Worm (Caenorhabditis elegans) whole organism, early embryonic: ENCODE measurements around the gene cpb-2.

ENCODE experiments used
- B0310.2 ChIP-seq: sonication (generic microtip); optimal IDR thresholded peaks from 2 replicates; lab custom pipeline; 2016; ENCODE audit warnings: mild to moderate bottlenecking, missing genetic modification characterization, missing compliant biosample characterization
- F13C5.2 ChIP-seq: sonication (generic microtip); optimal IDR thresholded peaks from 2 replicates; lab custom pipeline; 2017; ENCODE audit warnings: mild to moderate bottlenecking, missing genetic modification characterization, inconsistent platforms, missing compliant biosample characterization
- aly-1 ChIP-seq: sonication (generic microtip); optimal IDR thresholded peaks from 2 replicates; lab custom pipeline; 2016; ENCODE audit warnings: missing genetic modification characterization, missing compliant biosample characterization
- ama-1 ChIP-seq: fragments of 150-350 bp; optimal IDR thresholded peaks from 2 replicates; lab custom pipeline; 2014
- ceh-13 ChIP-seq: fragments of 200-800 bp; sonication (Bioruptor generic); optimal IDR thresholded peaks from 2 replicates; lab custom pipeline; 2018; ENCODE audit warnings: mild to moderate bottlenecking, missing genetic modification characterization, missing compliant biosample characterization
- ceh-36 ChIP-seq: sonication (generic microtip); optimal IDR thresholded peaks from 2 replicates; lab custom pipeline; 2016; ENCODE audit warnings: missing genetic modification characterization, inconsistent platforms, missing compliant biosample characterization
- ets-7 ChIP-seq: sonication (generic microtip); optimal IDR thresholded peaks from 2 replicates; lab custom pipeline; 2016; ENCODE audit warnings: missing genotype, missing genetic modification characterization, missing compliant biosample characterization
- flt-1 ChIP-seq: fragments of 200-800 bp; sonication (Bioruptor generic); IDR thresholded peaks from 2 replicates; pipeline ENCODE4 v1.3.6; 2022; ENCODE audit warnings: missing genetic modification characterization, missing compliant biosample characterization
- hmbx-1 ChIP-seq: sonication (generic microtip); optimal IDR thresholded peaks from 2 replicates; lab custom pipeline; 2016; ENCODE audit warnings: mild to moderate bottlenecking, missing genetic modification characterization, missing compliant biosample characterization
- hmg-4 ChIP-seq: fragments of 200-800 bp; sonication (Bioruptor generic); optimal IDR thresholded peaks from 2 replicates; lab custom pipeline; 2018; ENCODE audit warnings: mild to moderate bottlenecking, missing genetic modification characterization, missing compliant biosample characterization
- hnd-1 ChIP-seq: sonication (generic microtip); optimal IDR thresholded peaks from 2 replicates; lab custom pipeline; 2016; ENCODE audit warnings: missing genetic modification characterization, missing compliant biosample characterization
- pes-1 ChIP-seq: fragments of 200-800 bp; sonication (Bioruptor generic); IDR thresholded peaks from 2 replicates; pipeline ENCODE4 v1.3.6; 2022; ENCODE audit warnings: missing genetic modification reagents, missing genetic modification characterization, missing compliant biosample characterization
- scrt-1 ChIP-seq: fragments of 200-800 bp; sonication (Bioruptor generic); IDR thresholded peaks from 2 replicates; pipeline ENCODE4 v1.3.6; 2022; ENCODE audit warnings: missing genetic modification characterization, missing compliant biosample characterization
- sea-1 ChIP-seq: fragments of 200-800 bp; sonication (Bioruptor generic); conservative IDR thresholded peaks from 2 replicates; pipeline ENCODE4 v1.3.6; 2022; ENCODE audit warnings: missing genetic modification characterization, missing compliant biosample characterization
- tbx-11 ChIP-seq: fragments of 200-800 bp; sonication (Bioruptor generic); IDR thresholded peaks from 2 replicates; pipeline ENCODE4 v1.3.6; 2022; ENCODE audit warnings: missing genetic modification characterization, missing compliant biosample characterization
- tbx-37 ChIP-seq: fragments of 200-800 bp; sonication (Bioruptor generic); conservative IDR thresholded peaks from 2 replicates; pipeline ENCODE4 v1.3.6; 2022; ENCODE audit warnings: missing genetic modification reagents, missing genetic modification characterization, missing compliant biosample characterization
- tra-4 ChIP-seq: sonication (generic microtip); optimal IDR thresholded peaks from 2 replicates; lab custom pipeline; 2017; ENCODE audit warnings: missing genetic modification characterization, missing compliant biosample characterization

The cpb-2 gene

DNA sequence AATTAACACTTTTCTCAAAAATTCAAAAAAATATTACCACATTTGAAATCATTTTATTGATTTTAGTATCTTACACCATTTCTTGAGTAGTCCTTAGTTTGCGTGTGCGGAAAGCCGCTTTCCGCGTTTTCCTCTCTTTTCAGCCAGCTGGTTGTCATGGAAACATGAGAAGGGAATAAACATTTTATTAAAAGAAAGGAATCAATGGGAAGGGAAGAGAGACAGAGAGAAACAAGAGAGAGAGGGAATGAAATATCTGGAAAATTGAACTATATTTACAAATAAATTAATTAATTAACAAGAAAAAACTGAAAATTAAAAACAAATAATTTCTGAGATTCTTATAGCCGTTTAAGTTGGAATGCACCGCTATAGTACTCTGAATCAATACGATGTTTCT, 26.8 kb downstream of the cpb-2 start, which contains the start of gene mks-2:
Gene mks-2, minus strand, starts transcription at position 101 of the 400 bp plus-strand sequence.
- no peak for TF ChIP-seq hmg-4
- TF ChIP-seq B0310.2 = no peak
- no peak for TF ChIP-seq tra-4 (tag; lab: Kevin White, UChicago)
- TF ChIP-seq ets-7 (tag; lab: Kevin White, UChicago) = no peak
- TF ChIP-seq hmbx-1 (tag; lab: Kevin White, UChicago) = no peak
- TF ChIP-seq tbx-37 = no peak
- no peak for TF ChIP-seq pes-1 (GFP tag; lab: Robert Waterston, UW)
- TF ChIP-seq ama-1 = no peak
- TF ChIP-seq hnd-1 = no peak
- no peak for TF ChIP-seq scrt-1 (GFP tag; lab: Robert Waterston, UW)
- no peak for TF ChIP-seq aly-1 (tag; lab: Kevin White, UChicago)
- TF ChIP-seq sea-1 (GFP tag; lab: Robert Waterston, UW) = no peak
- no peak for TF ChIP-seq flt-1 (GFP tag; lab: Robert Waterston, UW)

DNA sequence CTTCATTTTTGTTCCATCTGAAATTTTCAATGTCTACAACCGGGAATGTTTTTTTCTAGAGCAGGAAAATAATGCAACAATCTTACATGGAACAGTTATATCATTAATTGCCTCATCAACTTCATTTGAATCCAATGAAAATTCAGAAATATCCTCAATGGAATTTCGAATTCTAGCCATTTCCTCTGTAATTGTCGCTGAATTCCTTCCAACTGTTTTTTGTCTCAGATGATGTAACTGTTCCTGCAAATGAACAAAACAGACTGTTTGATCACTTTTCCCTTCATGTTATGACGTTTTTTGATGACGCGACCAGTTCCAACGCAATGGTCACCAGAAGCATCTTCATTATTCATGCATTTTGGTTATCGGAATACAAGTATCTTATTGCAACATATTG, 28.9 kb downstream of the cpb-2 start:
- TF ChIP-seq pes-1 (GFP tag; lab: Robert Waterston, UW) = no peak
- TF ChIP-seq ets-7 (tag; lab: Kevin White, UChicago) = no peak
- TF ChIP-seq tbx-11 (GFP tag; lab: Robert Waterston, UW) = no peak
- no peak for TF ChIP-seq hmg-4

DNA sequence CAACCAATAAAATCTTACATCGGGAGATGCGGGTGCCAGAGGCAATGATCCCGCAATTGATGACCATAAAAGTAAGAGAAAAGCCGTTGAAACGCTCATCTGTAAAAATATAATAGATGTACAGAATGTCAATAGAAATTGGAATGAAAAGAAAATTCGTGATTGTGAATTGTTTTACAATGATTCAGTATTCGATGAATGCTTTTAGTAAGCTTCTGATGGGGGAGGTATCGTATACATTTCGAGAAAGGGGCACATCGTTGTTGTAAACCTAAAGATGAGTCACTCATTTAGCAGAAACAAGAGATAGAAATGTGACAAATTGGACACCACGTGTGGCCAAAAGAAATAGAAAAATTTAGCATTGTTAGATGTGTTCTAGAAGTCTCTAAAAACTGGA, 30.0 kb downstream of the cpb-2 start, which contains the start of gene C30B5.6:
Gene C30B5.6, minus strand, starts transcription at position 101 of the 400 bp plus-strand sequence.
- TF ChIP-seq sea-1 (GFP tag; lab: Robert Waterston, UW) (no peak), ceh-36 (tag; lab: Kevin White, UChicago) (no peak), hnd-1 (no peak), ceh-13 (GFP tag; lab: Kevin White, UChicago) (no peak), ama-1 (no peak), pes-1 (GFP tag; lab: Robert Waterston, UW) (no peak), ets-7 (tag; lab: Kevin White, UChicago) (no peak), hmg-4 (no peak), hmbx-1 (tag; lab: Kevin White, UChicago) (no peak), B0310.2 (no peak), flt-1 (GFP tag; lab: Robert Waterston, UW) (no peak), tra-4 (tag; lab: Kevin White, UChicago) (no peak), scrt-1 (GFP tag; lab: Robert Waterston, UW) (no peak), aly-1 (tag; lab: Kevin White, UChicago) (no peak), tbx-37 (no peak), F13C5.2 (no peak)

DNA sequence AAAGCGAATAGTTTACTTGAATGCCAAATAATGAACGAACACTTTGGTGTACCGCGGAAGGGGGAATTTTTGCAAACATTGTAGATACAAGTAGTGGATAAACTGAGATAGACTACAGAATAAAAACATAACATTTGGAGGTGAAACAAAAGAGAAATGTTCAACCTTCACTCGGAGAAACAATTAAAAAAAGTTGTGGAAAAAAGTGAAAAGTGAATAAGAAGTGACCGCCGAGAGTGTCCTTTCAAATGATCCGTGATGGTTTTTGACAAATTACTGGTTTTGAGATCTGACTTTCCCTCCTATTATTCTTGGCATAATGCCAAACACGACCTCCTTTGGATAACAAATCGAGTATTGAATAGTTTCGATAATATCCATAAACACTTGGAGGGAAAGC, 31.2 kb downstream of the cpb-2 start:
- no peak for TF ChIP-seq tbx-11 (GFP tag; lab: Robert Waterston, UW)
- no peak for TF ChIP-seq scrt-1 (GFP tag; lab: Robert Waterston, UW)
- no peak for TF ChIP-seq hmg-4
- no peak for TF ChIP-seq sea-1 (GFP tag; lab: Robert Waterston, UW)
- no peak for TF ChIP-seq flt-1 (GFP tag; lab: Robert Waterston, UW)
- no peak for TF ChIP-seq hnd-1
- no peak for TF ChIP-seq ets-7 (tag; lab: Kevin White, UChicago)
- no peak for TF ChIP-seq aly-1 (tag; lab: Kevin White, UChicago)

DNA sequence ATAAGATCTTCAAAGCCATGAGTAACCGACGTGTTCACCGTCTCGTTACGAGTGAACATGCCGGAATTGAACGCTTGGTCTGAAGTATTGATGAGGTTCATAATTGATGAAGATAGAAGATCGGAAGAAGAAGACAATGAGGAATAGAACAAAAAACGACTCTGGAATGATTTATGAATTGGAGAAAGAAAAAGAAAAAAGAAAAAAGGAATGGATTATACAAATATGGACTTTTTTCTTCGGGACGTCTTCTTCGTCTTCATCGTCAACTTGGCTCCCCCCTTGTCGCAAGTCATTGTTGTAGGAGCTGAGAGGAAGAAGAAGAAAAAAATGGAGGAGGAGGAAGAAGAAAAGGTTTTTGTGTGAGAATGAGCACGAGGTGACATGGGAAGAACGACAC, 34.4 kb downstream of the cpb-2 start, which contains the start of gene srsy-2:
Gene srsy-2, minus strand, starts transcription at position 101 of the 400 bp plus-strand sequence.
- no peak for TF ChIP-seq ceh-13 (GFP tag; lab: Kevin White, UChicago)
- no peak for TF ChIP-seq hnd-1
- TF ChIP-seq ets-7 (tag; lab: Kevin White, UChicago) = no peak

DNA sequence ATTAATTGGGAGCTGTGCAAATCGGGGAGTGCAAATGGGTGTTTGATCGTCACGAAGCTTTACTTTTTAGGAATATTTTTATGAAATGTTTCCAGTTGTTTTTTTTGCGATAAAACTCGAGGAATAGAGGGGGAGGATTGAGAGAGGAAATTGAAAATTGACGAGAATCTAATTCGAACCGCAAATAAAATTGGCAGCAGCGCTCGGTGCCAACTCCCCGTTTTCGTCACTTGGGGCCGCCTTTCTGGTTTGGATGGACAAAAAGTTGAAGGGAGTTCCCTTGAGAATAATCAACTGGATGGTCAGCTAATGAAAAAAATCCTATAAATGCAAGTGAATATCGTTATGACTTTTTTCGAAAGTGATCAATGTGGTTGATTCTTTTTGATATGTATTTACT, 37.5 kb downstream of the cpb-2 start:
- TF ChIP-seq scrt-1 (GFP tag; lab: Robert Waterston, UW) (no peak), tbx-37 (no peak), ama-1 (no peak), tbx-11 (GFP tag; lab: Robert Waterston, UW) (no peak), tra-4 (tag; lab: Kevin White, UChicago) (no peak), B0310.2 (no peak), sea-1 (GFP tag; lab: Robert Waterston, UW) (no peak), ets-7 (tag; lab: Kevin White, UChicago) (no peak), hmbx-1 (tag; lab: Kevin White, UChicago) (no peak), aly-1 (tag; lab: Kevin White, UChicago) (no peak), F13C5.2 (no peak), ceh-13 (GFP tag; lab: Kevin White, UChicago) (no peak), flt-1 (GFP tag; lab: Robert Waterston, UW) (no peak), hnd-1 (no peak)

DNA sequence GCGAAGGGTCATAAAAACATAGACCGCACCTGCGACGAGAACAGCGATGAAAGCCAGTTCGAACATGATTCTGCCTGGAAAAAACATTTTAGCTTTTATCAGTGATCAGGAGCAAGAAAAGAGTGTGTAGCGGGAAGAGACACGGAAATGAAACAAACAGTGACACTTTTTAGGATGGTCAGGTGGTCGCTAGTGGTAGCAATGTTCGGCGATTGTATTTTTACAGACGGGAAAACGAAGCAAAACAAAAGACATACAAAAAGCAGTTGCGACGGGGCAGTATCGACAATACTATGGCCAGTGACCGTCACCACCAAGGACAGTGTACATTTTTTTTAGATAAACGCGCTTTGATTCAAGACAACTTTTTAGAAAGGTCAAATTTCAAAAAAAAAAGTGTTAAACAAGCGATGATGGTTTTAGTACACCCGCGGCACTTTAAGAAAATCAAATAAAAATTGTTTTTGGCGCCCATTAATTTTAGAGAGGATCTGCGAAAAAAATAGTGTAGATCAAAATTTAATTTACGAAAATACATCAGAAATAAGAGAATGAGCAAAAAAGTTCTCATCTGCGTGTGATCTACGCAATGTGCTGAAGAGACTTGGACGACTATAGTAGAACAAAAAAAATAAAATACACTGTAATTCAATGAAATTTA, 43.0 kb downstream of the cpb-2 start, which contains the start of gene T24H7.9:
Gene T24H7.9, minus strand, starts transcription at position 74 of the 661 bp plus-strand sequence.
- no peak for TF ChIP-seq sea-1 (GFP tag; lab: Robert Waterston, UW)
- no peak for TF ChIP-seq ceh-13 (GFP tag; lab: Kevin White, UChicago)
- TF ChIP-seq ama-1 = no peak
- TF ChIP-seq ceh-36 (tag; lab: Kevin White, UChicago) = no peak
- TF ChIP-seq hnd-1 = no peak
- no peak for TF ChIP-seq tra-4 (tag; lab: Kevin White, UChicago)
- TF ChIP-seq aly-1 (tag; lab: Kevin White, UChicago) = no peak
- no peak for TF ChIP-seq B0310.2
- TF ChIP-seq F13C5.2 = no peak
- no peak for TF ChIP-seq tbx-37
- no peak for TF ChIP-seq hmbx-1 (tag; lab: Kevin White, UChicago)
- TF ChIP-seq hmg-4 = no peak
- TF ChIP-seq ets-7 (tag; lab: Kevin White, UChicago) = no peak
- TF ChIP-seq scrt-1 (GFP tag; lab: Robert Waterston, UW) = no peak
- no peak for TF ChIP-seq tbx-11 (GFP tag; lab: Robert Waterston, UW)
- no peak for TF ChIP-seq flt-1 (GFP tag; lab: Robert Waterston, UW)
- TF ChIP-seq pes-1 (GFP tag; lab: Robert Waterston, UW) = no peak
